Worm (Caenorhabditis elegans) whole organism, mixed stage, embryonic: ENCODE data around the gene W04G3.13.

Experiments
- ces-1 ChIP-seq: fragments of 150-350 bp; optimal IDR thresholded peaks from 2 replicates; lab custom pipeline; 2014; ENCODE audit warnings: missing biosample characterization, missing genetic modification reagents, missing genetic modification characterization
- mep-1 ChIP-seq: fragments of 150-350 bp; optimal IDR thresholded peaks from 2 replicates; lab custom pipeline; 2017; ENCODE audit warnings: missing biosample characterization, missing genetic modification reagents, missing genetic modification characterization, inconsistent platforms
- nhr-76 ChIP-seq: sonication (generic microtip); optimal IDR thresholded peaks from 2 replicates; lab custom pipeline; 2017; ENCODE audit warnings: missing biosample characterization, missing genetic modification characterization
- snpc-4 ChIP-seq: fragments of 150-350 bp; optimal IDR thresholded peaks from 2 replicates; lab custom pipeline; 2014; ENCODE audit warnings: missing biosample characterization, missing genetic modification characterization
- tbx-8 ChIP-seq: fragments of 200-800 bp; sonication (Bioruptor generic); optimal IDR thresholded peaks from 2 replicates; lab custom pipeline; 2018; ENCODE audit warnings: mild to moderate bottlenecking, missing genetic modification characterization, moderate library complexity, missing compliant biosample characterization

DNA sequence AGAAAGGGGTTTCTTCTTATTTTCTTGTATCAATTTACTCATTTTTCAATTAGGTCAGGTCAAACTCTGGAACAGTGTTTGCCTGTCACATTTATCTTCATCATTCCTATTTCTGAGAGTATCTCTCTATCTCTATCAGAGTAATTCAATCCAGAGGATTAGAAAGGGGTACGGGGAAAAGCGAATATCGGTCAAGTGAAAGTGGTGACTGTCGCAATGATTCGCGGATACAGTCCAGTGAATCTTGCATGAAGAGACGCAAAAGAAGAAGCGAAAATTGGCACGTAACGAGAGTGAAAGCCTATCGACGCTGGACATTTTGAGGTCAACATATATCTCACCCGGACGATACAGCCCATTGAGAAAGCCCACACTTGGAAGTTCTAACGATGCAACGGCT, 14.8 kb downstream of the W04G3.13 start, which contains the start of gene lpr-4:
- TF ChIP-seq mep-1 (tag; lab: Kevin White, UChicago) (no peak), nhr-76 (no peak), ces-1 (GFP tag; lab: Kevin White, UChicago) (no peak), tbx-8 (GFP tag; lab: Kevin White, UChicago) (no peak), snpc-4 (tag; lab: Kevin White, UChicago) (no peak)
